Worm (Caenorhabditis elegans) whole organism, mixed stage, embryonic: Measurements from ENCODE around the gene col-129.
"Not testable (repeated sequence)": the region's sequence is repeated elsewhere in the genome, so short reads cannot be mapped to it uniquely, and the experiment has no call there.

ENCODE experiments used
- bed-3 ChIP-seq: fragments of 200-800 bp; sonication (Bioruptor generic); optimal IDR thresholded peaks from 3 replicates; lab custom pipeline; 2018; ENCODE audit warnings: mild to moderate bottlenecking, missing genetic modification characterization, moderate library complexity, missing compliant biosample characterization
- blmp-1 ChIP-seq: fragments of 150-350 bp; optimal IDR thresholded peaks from 2 replicates; lab custom pipeline; 2014; ENCODE audit warnings: missing biosample characterization, missing genetic modification characterization
- ceh-39 ChIP-seq: fragments of 150-350 bp; optimal IDR thresholded peaks from 2 replicates; lab custom pipeline; 2014; ENCODE audit warnings: missing biosample characterization, missing genetic modification characterization
- ceh-43 ChIP-seq: fragments of 200-800 bp; sonication (Bioruptor generic); optimal IDR thresholded peaks from 2 replicates; lab custom pipeline; 2018; ENCODE audit warnings: mild to moderate bottlenecking, missing genetic modification characterization, moderate library complexity, missing compliant biosample characterization
- ceh-83 ChIP-seq: fragments of 200-800 bp; sonication (Bioruptor generic); optimal IDR thresholded peaks from 2 replicates; lab custom pipeline; 2018; ENCODE audit warnings: mild to moderate bottlenecking, missing genetic modification characterization, missing compliant biosample characterization
- ces-1 ChIP-seq: fragments of 150-350 bp; optimal IDR thresholded peaks from 2 replicates; lab custom pipeline; 2014; ENCODE audit warnings: missing biosample characterization, missing genetic modification reagents, missing genetic modification characterization
- cnd-1 ChIP-seq: fragments of 200-800 bp; sonication (Bioruptor generic); optimal IDR thresholded peaks from 2 replicates; lab custom pipeline; 2018; ENCODE audit warnings: mild to moderate bottlenecking, missing genetic modification characterization, missing compliant biosample characterization
- drap-1 ChIP-seq: fragments of 200-800 bp; sonication (Bioruptor generic); optimal IDR thresholded peaks from 3 replicates; lab custom pipeline; 2018; ENCODE audit warnings: mild to moderate bottlenecking, missing genetic modification characterization, missing compliant biosample characterization
- elt-1 ChIP-seq: sonication (generic microtip); optimal IDR thresholded peaks from 2 replicates; lab custom pipeline; 2017; ENCODE audit warnings: missing genetic modification characterization, mild to moderate bottlenecking, missing compliant biosample characterization, antibody characterized with exemption, moderate library complexity, borderline replicate concordance; ENCODE audit not compliant: insufficient read depth
- flh-1 ChIP-seq: fragments of 200-800 bp; sonication (Bioruptor generic); optimal IDR thresholded peaks from 2 replicates; lab custom pipeline; 2018; ENCODE audit warnings: mild to moderate bottlenecking, missing genetic modification characterization, moderate library complexity, missing compliant biosample characterization
- ham-2 ChIP-seq: fragments of 200-800 bp; sonication (Bioruptor generic); optimal IDR thresholded peaks from 2 replicates; lab custom pipeline; 2018; ENCODE audit warnings: mild to moderate bottlenecking, missing genetic modification characterization, missing compliant biosample characterization
- hlh-1 ChIP-seq: fragments of 150-350 bp; optimal IDR thresholded peaks from 2 replicates; lab custom pipeline; 2014; ENCODE audit warnings: missing biosample characterization, missing genetic modification reagents, missing genetic modification characterization
- lin-13 ChIP-seq: fragments of 150-350 bp; optimal IDR thresholded peaks from 2 replicates; lab custom pipeline; 2014; ENCODE audit warnings: missing biosample characterization, missing genetic modification characterization
- lin-32 ChIP-seq: fragments of 200-800 bp; sonication (Bioruptor generic); optimal IDR thresholded peaks from 2 replicates; lab custom pipeline; 2018; ENCODE audit warnings: mild to moderate bottlenecking, missing genetic modification characterization, missing compliant biosample characterization
- mab-5 ChIP-seq: fragments of 150-350 bp; optimal IDR thresholded peaks from 2 replicates; lab custom pipeline; 2014; ENCODE audit warnings: missing biosample characterization, missing genetic modification characterization
- mep-1 ChIP-seq: fragments of 150-350 bp; optimal IDR thresholded peaks from 2 replicates; lab custom pipeline; 2017; ENCODE audit warnings: missing biosample characterization, missing genetic modification reagents, missing genetic modification characterization, inconsistent platforms
- mls-2 ChIP-seq: sonication (generic microtip); optimal IDR thresholded peaks from 2 replicates; lab custom pipeline; 2016; ENCODE audit warnings: mild to moderate bottlenecking, missing genetic modification characterization, moderate library complexity, missing compliant biosample characterization
- nhr-2 ChIP-seq: fragments of 150-350 bp; optimal IDR thresholded peaks from 2 replicates; lab custom pipeline; 2014; ENCODE audit warnings: missing biosample characterization, missing genetic modification characterization
- nhr-237 ChIP-seq: fragments of 150-350 bp; optimal IDR thresholded peaks from 2 replicates; lab custom pipeline; 2014; ENCODE audit warnings: missing biosample characterization, missing genetic modification characterization
- nhr-28 ChIP-seq: fragments of 150-350 bp; optimal IDR thresholded peaks from 2 replicates; lab custom pipeline; 2014; ENCODE audit warnings: missing biosample characterization, missing genetic modification characterization
- pha-4 ChIP-seq: fragments of 150-350 bp; optimal IDR thresholded peaks from 2 replicates; lab custom pipeline; 2018; ENCODE audit warnings: missing biosample characterization, missing genetic modification reagents, missing genetic modification characterization
- sem-2 ChIP-seq: fragments of 200-800 bp; sonication (Bioruptor generic); optimal IDR thresholded peaks from 2 replicates; lab custom pipeline; 2018; ENCODE audit warnings: mild to moderate bottlenecking, missing genetic modification characterization, missing compliant biosample characterization
- snpc-4 ChIP-seq: fragments of 150-350 bp; optimal IDR thresholded peaks from 2 replicates; lab custom pipeline; 2014; ENCODE audit warnings: missing biosample characterization, missing genetic modification characterization
- tbx-8 ChIP-seq: fragments of 200-800 bp; sonication (Bioruptor generic); optimal IDR thresholded peaks from 2 replicates; lab custom pipeline; 2018; ENCODE audit warnings: mild to moderate bottlenecking, missing genetic modification characterization, moderate library complexity, missing compliant biosample characterization
- unc-120 ChIP-seq: sonication (generic microtip); optimal IDR thresholded peaks from 2 replicates; lab custom pipeline; 2017; ENCODE audit warnings: missing genetic modification characterization, missing compliant biosample characterization; ENCODE audit not compliant: poor library complexity, severe bottlenecking
- unc-62 ChIP-seq: fragments of 150-350 bp; optimal IDR thresholded peaks from 2 replicates; lab custom pipeline; 2014; ENCODE audit warnings: missing biosample characterization, missing genetic modification reagents, missing genetic modification characterization
- zip-8 ChIP-seq: fragments of 150-350 bp; optimal IDR thresholded peaks from 2 replicates; lab custom pipeline; 2014; ENCODE audit warnings: missing biosample characterization, missing genetic modification characterization
- ztf-11 ChIP-seq: fragments of 150-350 bp; optimal IDR thresholded peaks from 2 replicates; lab custom pipeline; 2014; ENCODE audit warnings: missing biosample characterization, missing genetic modification characterization

col-129 gene

DNA sequence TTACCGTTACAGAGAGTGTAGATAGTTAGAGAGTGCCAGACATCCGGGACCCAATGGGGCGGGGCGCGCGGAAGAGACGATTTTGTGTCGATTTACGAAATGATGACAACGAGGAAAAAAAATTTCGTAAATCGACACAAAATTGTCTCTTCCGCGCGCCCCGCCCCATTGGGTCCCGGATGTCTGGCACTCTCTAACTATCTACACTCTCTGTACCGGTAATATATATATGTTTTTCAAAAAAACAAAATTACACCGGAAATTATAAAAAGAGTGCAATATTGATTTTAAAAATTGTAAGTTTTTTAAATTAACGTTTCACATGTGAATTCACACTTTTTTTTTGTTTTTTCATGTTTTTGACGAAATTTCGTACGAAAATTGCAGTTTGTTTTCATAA is 27.9 kb upstream of the col-129 start, which contains the start of gene B0001.4:
TSS of gene B0001.4 (minus strand) at position 101 of the 400 bp plus-strand sequence.
- not testable (repeated sequence) for TF ChIP-seq snpc-4 (tag; lab: Kevin White, UChicago); unc-120 (tag; lab: Kevin White, UChicago); hlh-1

DNA sequence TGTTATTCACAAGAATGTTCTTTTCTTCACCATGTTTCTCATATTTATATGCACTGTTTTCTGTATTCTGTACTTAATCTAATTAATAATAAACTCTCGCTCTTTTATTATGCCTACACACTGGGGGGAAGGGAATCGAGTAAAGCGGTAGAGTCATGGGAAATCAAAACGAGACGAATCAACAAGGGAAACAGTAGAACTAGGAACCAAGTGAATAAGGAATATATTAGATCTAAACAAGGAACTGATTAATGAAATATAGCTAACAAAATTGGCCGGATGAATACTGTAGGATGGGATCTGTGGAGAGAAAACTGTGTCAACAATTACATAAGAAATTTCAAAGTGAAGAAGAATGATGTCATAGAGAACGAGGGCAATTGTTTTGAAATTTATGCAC is 24.8 kb upstream of the col-129 start:
- TF ChIP-seq nhr-2 (no peak), lin-13 (no peak), drap-1 (GFP tag; lab: Kevin White, UChicago) (no peak), cnd-1 (tag; lab: Kevin White, UChicago) (no peak), ces-1 (peak; percentile 6), ztf-11 (tag; lab: Kevin White, UChicago) (no peak)
- TF ChIP-seq, all 35 proteins: peak for 1

DNA sequence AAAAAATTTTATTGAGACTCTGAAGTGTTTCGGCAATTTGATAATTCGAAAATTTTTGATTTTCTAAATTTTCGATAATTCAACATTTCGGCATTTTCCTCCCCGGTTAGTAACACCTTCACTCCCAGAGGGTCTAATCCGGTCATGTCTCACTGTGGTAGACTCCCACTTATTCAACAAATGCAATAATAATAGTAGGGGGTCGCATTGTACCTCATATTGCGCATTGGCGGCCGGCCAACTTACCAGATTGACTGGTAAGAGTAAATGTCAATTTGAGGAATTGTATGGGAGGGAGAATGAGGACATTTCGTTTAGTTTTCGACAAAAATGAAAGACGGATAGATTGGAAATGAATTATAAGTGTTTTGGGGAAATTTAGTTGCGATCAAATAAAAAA is 23.5 kb upstream of the col-129 start:
- TF ChIP-seq ceh-39 (tag; lab: Kevin White, UChicago) (no peak), nhr-2 (peak; percentile 91), zip-8 (tag; lab: Kevin White, UChicago) (no peak), flh-1 (GFP tag; lab: Kevin White, UChicago) (no peak), nhr-28 (tag; lab: Kevin White, UChicago) (no peak)

DNA sequence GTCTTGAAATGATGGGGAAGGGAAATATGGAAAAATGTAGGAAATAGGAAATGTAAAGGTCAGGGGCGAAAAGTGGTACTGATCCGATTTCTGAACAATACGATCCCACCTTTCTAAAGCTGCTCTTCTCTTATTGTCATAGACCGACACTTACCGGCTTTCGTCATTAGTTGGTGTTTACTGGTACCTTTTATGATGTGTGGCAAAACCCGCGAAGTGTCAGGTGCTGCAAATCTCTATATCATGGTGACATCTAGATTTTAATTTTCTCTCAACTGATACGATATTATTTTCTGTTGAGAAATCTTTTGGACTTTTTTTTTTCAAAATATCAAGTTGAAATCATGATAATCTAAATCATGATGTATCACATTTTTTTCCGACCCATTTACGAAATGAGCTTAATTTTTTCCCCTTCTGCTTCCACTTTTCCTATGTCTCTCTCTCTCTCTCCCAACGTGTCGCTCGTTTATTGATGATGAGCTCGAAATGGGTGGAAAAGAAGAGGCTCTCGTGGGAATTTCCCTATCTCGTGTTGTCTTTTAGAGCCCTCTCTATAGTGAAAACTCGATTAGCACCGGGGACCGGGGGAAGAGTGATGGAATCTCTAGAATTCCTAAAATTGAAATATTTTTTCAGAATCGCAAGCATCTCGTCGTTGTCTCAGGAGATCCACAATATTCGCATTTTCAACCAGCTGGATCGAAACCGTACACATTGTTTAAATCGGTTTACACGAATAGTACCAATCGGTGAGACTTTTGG is 21.3 kb upstream of the col-129 start:
- TF ChIP-seq ces-1 (peak; percentile 68), ceh-39 (tag; lab: Kevin White, UChicago) (no peak)

DNA sequence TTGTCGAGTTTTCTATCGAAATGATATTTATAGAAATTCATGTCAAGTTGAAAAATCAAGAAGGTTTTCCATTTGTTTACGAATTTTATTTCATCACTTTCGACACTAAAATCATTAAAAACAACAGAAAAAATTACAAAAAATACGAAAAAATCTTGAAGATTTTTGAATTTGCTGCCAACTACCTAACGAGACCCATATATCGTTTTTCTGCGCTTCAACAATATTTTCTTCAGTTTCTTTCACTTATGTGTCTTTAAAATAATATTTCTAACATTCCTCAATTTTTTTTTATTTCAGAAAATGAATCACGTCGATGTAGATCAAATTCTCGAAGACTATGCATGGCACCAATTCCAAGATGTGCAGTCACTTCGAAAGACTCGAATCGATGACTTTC is 19.0 kb upstream of the col-129 start, which contains the start of gene lin-24:
TSS of gene lin-24 (plus strand) at position 301 of the 400 bp plus-strand sequence.
- TF ChIP-seq ceh-83 (GFP tag; lab: Kevin White, UChicago) (no peak), zip-8 (tag; lab: Kevin White, UChicago) (no peak), mep-1 (no peak), nhr-237 (tag; lab: Kevin White, UChicago) (no peak), tbx-8 (no peak), unc-62 (GFP tag; lab: Kevin White, UChicago) (no peak), elt-1 (tag; lab: Kevin White, UChicago) (no peak), mls-2 (no peak), bed-3 (GFP tag; lab: Kevin White, UChicago) (no peak), blmp-1 (tag; lab: Kevin White, UChicago) (no peak), cnd-1 (tag; lab: Kevin White, UChicago) (no peak)

DNA sequence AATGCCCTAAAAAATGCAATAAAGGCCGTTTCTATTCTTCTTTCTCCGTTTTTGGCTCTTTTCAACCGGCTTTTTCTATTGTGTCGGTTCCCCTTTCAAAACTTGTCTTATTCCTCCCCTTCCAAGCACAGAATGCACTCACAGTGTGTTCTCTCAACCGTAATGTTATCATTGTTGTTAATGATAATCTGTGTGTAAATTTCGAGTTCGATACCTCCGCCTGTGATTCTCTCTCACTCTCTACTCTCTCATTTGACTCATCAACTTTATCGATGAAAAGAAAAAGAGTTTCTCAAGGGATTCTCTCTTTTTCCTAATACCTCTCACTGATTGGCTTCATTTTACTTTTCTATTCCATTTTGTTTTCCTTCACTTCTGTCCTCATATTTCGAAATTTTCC is 18.5 kb upstream of the col-129 start:
- no peak for TF ChIP-seq pha-4
- TF ChIP-seq lin-32 (GFP tag; lab: Kevin White, UChicago), result no peak
- no peak for TF ChIP-seq lin-13
- no peak for TF ChIP-seq ham-2 (GFP tag; lab: Kevin White, UChicago)
- no peak for TF ChIP-seq mab-5 (tag; lab: Kevin White, UChicago)
- TF ChIP-seq hlh-1, result no peak
- TF ChIP-seq sem-2 (GFP tag; lab: Kevin White, UChicago), result no peak
- no peak for TF ChIP-seq ceh-43 (GFP tag; lab: Kevin White, UChicago)
- TF ChIP-seq nhr-2, result no peak
- TF ChIP-seq ces-1, result no peak
- TF ChIP-seq mls-2, result no peak
- TF ChIP-seq nhr-28 (tag; lab: Kevin White, UChicago), result no peak
- TF ChIP-seq flh-1 (GFP tag; lab: Kevin White, UChicago), result no peak
